Worm (Caenorhabditis elegans) whole organism, L2 larva: ENCODE results near the gene C04H5.7.

Experiments
- C34F6.9 ChIP-seq: fragments of 150-350 bp; optimal IDR thresholded peaks from 2 replicates; lab custom pipeline; 2014; ENCODE audit warnings: missing biosample characterization, missing genetic modification characterization
- ZK546.5 ChIP-seq: sonication (generic microtip); optimal IDR thresholded peaks from 2 replicates; lab custom pipeline; 2017; ENCODE audit warnings: missing biosample characterization, missing genetic modification characterization
- alr-1 ChIP-seq: fragments of 150-350 bp; optimal IDR thresholded peaks from 2 replicates; lab custom pipeline; 2014; ENCODE audit warnings: missing biosample characterization, missing genetic modification characterization
- aly-2 ChIP-seq: fragments of 150-350 bp; optimal IDR thresholded peaks from 2 replicates; lab custom pipeline; 2014; ENCODE audit warnings: missing biosample characterization, missing genetic modification characterization
- ama-1 ChIP-seq: fragments of 150-350 bp; optimal IDR thresholded peaks from 2 replicates; lab custom pipeline; 2018; ENCODE audit warnings: inconsistent platforms
- blmp-1 ChIP-seq: sonication (generic microtip); optimal IDR thresholded peaks from 2 replicates; lab custom pipeline; 2017; ENCODE audit warnings: missing genetic modification characterization, mild to moderate bottlenecking, missing compliant biosample characterization, antibody characterized with exemption, moderate library complexity; ENCODE audit not compliant: insufficient read depth
- ceh-16 ChIP-seq: fragments of 150-350 bp; optimal IDR thresholded peaks from 2 replicates; lab custom pipeline; 2014; ENCODE audit warnings: missing biosample characterization, missing genetic modification characterization
- crh-2 ChIP-seq: sonication (generic microtip); optimal IDR thresholded peaks from 2 replicates; lab custom pipeline; 2017; ENCODE audit warnings: missing biosample characterization, missing genetic modification characterization
- egl-27 ChIP-seq: sonication (generic microtip); optimal IDR thresholded peaks from 3 replicates; lab custom pipeline; 2017; ENCODE audit warnings: missing biosample characterization, missing genetic modification reagents, missing genetic modification characterization
- elt-1 ChIP-seq: fragments of 150-350 bp; optimal IDR thresholded peaks from 2 replicates; lab custom pipeline; 2014; ENCODE audit warnings: missing biosample characterization, missing genetic modification characterization
- elt-3 ChIP-seq: sonication (generic microtip); optimal IDR thresholded peaks from 2 replicates; lab custom pipeline; 2017; ENCODE audit warnings: missing biosample characterization, missing genetic modification characterization
- fos-1 ChIP-seq: fragments of 150-350 bp; optimal IDR thresholded peaks from 2 replicates; lab custom pipeline; 2014; ENCODE audit warnings: missing biosample characterization, missing genetic modification characterization
- gmeb-1 ChIP-seq: fragments of 150-350 bp; optimal IDR thresholded peaks from 2 replicates; lab custom pipeline; 2014; ENCODE audit warnings: missing biosample characterization, missing genetic modification characterization
- lin-39 ChIP-seq: fragments of 150-350 bp; optimal IDR thresholded peaks from 2 replicates; lab custom pipeline; 2014; ENCODE audit warnings: missing biosample characterization, missing genetic modification reagents, missing genetic modification characterization
- lsy-2 ChIP-seq, 2 experiments: fragments of 150-350 bp in 1 of 2; sonication (generic microtip) in 1 of 2; optimal IDR thresholded peaks; 2 replicates each; lab custom pipeline; 2014 to 2017; ENCODE audit warnings: missing biosample characterization in 2 of 2, missing genetic modification characterization in 2 of 2
- mbf-1 ChIP-seq: sonication (generic microtip); optimal IDR thresholded peaks from 2 replicates; lab custom pipeline; 2017; ENCODE audit warnings: missing biosample characterization, missing genetic modification characterization
- mdl-1 ChIP-seq, 2 experiments: fragments of 150-350 bp in 1 of 2; sonication (generic microtip) in 1 of 2; optimal IDR thresholded peaks; 2 replicates each; lab custom pipeline; 2017; ENCODE audit warnings: missing biosample characterization in 2 of 2, missing genetic modification characterization in 2 of 2
- nhr-10 ChIP-seq: sonication (generic microtip); optimal IDR thresholded peaks from 2 replicates; lab custom pipeline; 2017; ENCODE audit warnings: missing biosample characterization, missing genetic modification characterization
- nhr-11 ChIP-seq: fragments of 150-350 bp; optimal IDR thresholded peaks from 2 replicates; lab custom pipeline; 2014; ENCODE audit warnings: missing biosample characterization, missing genetic modification characterization
- nhr-12 ChIP-seq: fragments of 150-350 bp; optimal IDR thresholded peaks from 2 replicates; lab custom pipeline; 2014; ENCODE audit warnings: missing biosample characterization, missing genetic modification characterization
- nhr-129 ChIP-seq: fragments of 150-350 bp; optimal IDR thresholded peaks from 2 replicates; lab custom pipeline; 2014; ENCODE audit warnings: missing biosample characterization, missing genetic modification characterization
- nhr-21 ChIP-seq: fragments of 150-350 bp; optimal IDR thresholded peaks from 2 replicates; lab custom pipeline; 2014; ENCODE audit warnings: missing biosample characterization, missing genetic modification characterization
- nhr-23 ChIP-seq: fragments of 150-350 bp; optimal IDR thresholded peaks from 2 replicates; lab custom pipeline; 2014; ENCODE audit warnings: missing biosample characterization, missing genetic modification reagents, missing genetic modification characterization
- nhr-237 ChIP-seq: fragments of 150-350 bp; optimal IDR thresholded peaks from 2 replicates; lab custom pipeline; 2014; ENCODE audit warnings: missing biosample characterization, missing genetic modification characterization
- nhr-25 ChIP-seq: fragments of 150-350 bp; sonication (generic microtip); optimal IDR thresholded peaks from 3 replicates; lab custom pipeline; 2014; ENCODE audit warnings: missing biosample characterization, missing genetic modification characterization
- peb-1 ChIP-seq: fragments of 150-350 bp; optimal IDR thresholded peaks from 2 replicates; lab custom pipeline; 2014; ENCODE audit warnings: missing biosample characterization, missing genetic modification characterization
- sem-4 ChIP-seq: fragments of 150-350 bp; optimal IDR thresholded peaks from 2 replicates; lab custom pipeline; 2014; ENCODE audit warnings: missing biosample characterization, missing genetic modification reagents, missing genetic modification characterization
- skn-1 ChIP-seq: sonication (generic microtip); optimal IDR thresholded peaks from 2 replicates; lab custom pipeline; 2017; ENCODE audit warnings: missing biosample characterization, missing genetic modification characterization
- sma-9 ChIP-seq, 2 experiments: fragments of 150-350 bp in 1 of 2; sonication (generic microtip) in 1 of 2; optimal IDR thresholded peaks; 2 replicates each; lab custom pipeline; 2014 to 2016; ENCODE audit warnings: missing genetic modification characterization in 2 of 2, mild to moderate bottlenecking in 1 of 2, missing biosample characterization in 1 of 2, missing compliant biosample characterization in 1 of 2, missing genetic modification reagents in 1 of 2, moderate library complexity in 1 of 2
- snpc-4 ChIP-seq: fragments of 150-350 bp; optimal IDR thresholded peaks from 2 replicates; lab custom pipeline; 2014; ENCODE audit warnings: missing biosample characterization, missing genetic modification characterization
- unc-55 ChIP-seq: fragments of 150-350 bp; sonication (generic microtip); optimal IDR thresholded peaks from 3 replicates; lab custom pipeline; 2014; ENCODE audit warnings: missing biosample characterization, missing genetic modification reagents, missing genetic modification characterization
- ztf-11 ChIP-seq: sonication (generic microtip); optimal IDR thresholded peaks from 2 replicates; lab custom pipeline; 2017; ENCODE audit warnings: missing biosample characterization, missing genetic modification characterization
- ztf-4 ChIP-seq: fragments of 150-350 bp; optimal IDR thresholded peaks from 2 replicates; lab custom pipeline; 2014; ENCODE audit warnings: missing biosample characterization, missing genetic modification characterization

Gene C04H5.7

ce11 chrII:14497848-14498247, 39.9 kb upstream of the C04H5.7 start, which contains the start of gene dhs-8:
Gene dhs-8, plus strand, starts transcription at chrII:14498026.
- TF ChIP-seq nhr-237 (tag; lab: Kevin White, UChicago) (no peak), gmeb-1 (tag; lab: Kevin White, UChicago) (no peak), nhr-129 (peak; percentile 29), sma-9 (GFP tag; optimal IDR thresholded peaks at IDR 0.05; lab: Kevin White, UChicago) (peak; percentile 57), sma-9 (tag; optimal IDR thresholded peaks at IDR 0.05; lab: Kevin White, UChicago) (no peak)

DNA sequence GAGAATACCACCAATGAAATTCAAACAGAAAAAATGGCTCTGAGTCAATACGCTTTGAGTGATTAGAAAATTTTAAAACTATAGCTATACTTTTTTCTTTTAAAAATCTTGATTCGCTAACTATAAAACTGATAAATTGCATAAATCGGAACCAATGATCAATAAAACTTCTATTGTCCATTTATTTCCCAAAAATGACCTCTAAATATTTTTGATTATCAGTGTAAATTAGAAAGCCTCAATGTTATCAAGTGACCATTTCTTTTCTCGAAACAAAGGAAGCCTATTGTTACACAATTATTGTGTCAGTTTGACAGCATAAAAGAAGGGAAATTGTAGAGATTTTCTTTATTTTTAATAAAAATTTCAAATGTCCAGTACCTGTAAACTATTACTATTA, 37.6 kb upstream of the C04H5.7 start, which contains the start of gene K10H10.4:
Gene K10H10.4 (plus strand): TSS at position 301 of the 400 bp plus-strand sequence.
- TF ChIP-seq ztf-4 (tag; lab: Kevin White, UChicago) (no peak), mbf-1 (tag; lab: Kevin White, UChicago) (no peak), ztf-11 (tag; lab: Kevin White, UChicago) (no peak), nhr-12 (tag; lab: Kevin White, UChicago) (no peak), alr-1 (tag; lab: Kevin White, UChicago) (no peak), mdl-1 (tag; optimal IDR thresholded peaks at IDR 0.05; lab: Kevin White, UChicago) (no peak), ZK546.5 (tag; lab: Kevin White, UChicago) (no peak), sma-9 (GFP tag; optimal IDR thresholded peaks at IDR 0.05; lab: Kevin White, UChicago) (no peak), sma-9 (tag; optimal IDR thresholded peaks at IDR 0.05; lab: Kevin White, UChicago) (no peak), nhr-21 (tag; lab: Kevin White, UChicago) (no peak), gmeb-1 (tag; lab: Kevin White, UChicago) (no peak), skn-1 (tag; lab: Kevin White, UChicago) (no peak)

DNA sequence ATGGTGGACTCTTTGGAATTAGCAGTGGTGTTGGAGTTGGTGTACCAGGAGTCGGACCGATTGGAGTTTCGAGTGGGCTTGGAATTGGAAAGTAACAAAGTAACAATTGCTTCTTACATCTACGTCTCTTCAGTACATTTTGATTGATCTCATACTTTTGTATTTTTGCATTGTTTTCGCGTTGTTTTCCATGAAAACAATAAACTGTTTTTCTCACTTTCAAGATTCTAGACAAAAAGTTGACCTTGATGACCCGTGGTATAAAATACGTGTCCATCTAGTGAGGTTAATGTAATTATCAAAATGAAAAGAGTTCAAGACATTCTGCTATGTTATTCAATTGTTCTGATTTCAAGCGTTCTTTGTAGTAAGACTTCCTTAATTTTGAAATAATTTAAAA, 36.3 kb upstream of the C04H5.7 start, which contains the start of gene K10H10.5:
Gene K10H10.5 (plus strand): TSS at position 301 of the 400 bp plus-strand sequence.
- TF ChIP-seq nhr-25 (tag; lab: Kevin White, UChicago) (no peak), mdl-1 (tag; optimal IDR thresholded peaks at IDR 0.05; lab: Kevin White, UChicago) (no peak), egl-27 (tag; lab: Kevin White, UChicago) (no peak), nhr-21 (tag; lab: Kevin White, UChicago) (no peak), nhr-237 (tag; lab: Kevin White, UChicago) (no peak)

DNA sequence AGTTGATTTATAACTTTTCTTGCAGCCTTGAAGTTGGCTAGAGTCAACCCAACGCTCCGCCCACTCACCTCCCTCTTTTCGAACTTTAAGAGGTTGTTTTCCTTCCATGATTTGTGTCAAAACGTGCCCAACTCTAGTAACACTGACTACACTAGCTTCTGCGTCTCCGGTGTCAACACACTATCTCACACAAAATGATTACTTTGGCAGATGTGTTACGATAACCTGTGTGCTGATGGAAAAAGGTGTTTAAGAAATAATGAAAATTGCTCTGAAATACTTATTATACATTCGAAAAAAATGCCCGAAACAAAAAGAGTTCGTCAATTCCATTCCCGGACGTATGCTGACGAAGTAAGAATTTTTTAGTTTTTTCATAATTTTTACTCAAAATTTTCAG, 34.7 kb upstream of the C04H5.7 start, which contains the start of gene K10H10.6:
Gene K10H10.6 (plus strand): TSS at position 301 of the 400 bp plus-strand sequence.
- TF ChIP-seq aly-2 (tag; lab: Kevin White, UChicago): no peak
- TF ChIP-seq blmp-1 (tag; lab: Kevin White, UChicago): no peak
- TF ChIP-seq elt-3 (tag; lab: Kevin White, UChicago): no peak
- no peak for TF ChIP-seq elt-1 (tag; lab: Kevin White, UChicago)
- TF ChIP-seq egl-27 (tag; lab: Kevin White, UChicago): no peak

ce11 chrII:14506245-14506644, 31.5 kb upstream of the C04H5.7 start, which contains the start of gene K10H10.12:
Gene K10H10.12, minus strand, starts transcription at chrII:14506345.
- TF ChIP-seq snpc-4 (tag; lab: Kevin White, UChicago) (no peak), egl-27 (tag; lab: Kevin White, UChicago) (no peak), aly-2 (tag; lab: Kevin White, UChicago) (no peak), fos-1 (tag; lab: Kevin White, UChicago) (no peak), nhr-10 (tag; lab: Kevin White, UChicago) (no peak), nhr-23 (no peak), lin-39 (tag; lab: Kevin White, UChicago) (no peak), lsy-2 (tag; optimal IDR thresholded peaks at IDR 0.05; lab: Kevin White, UChicago) (no peak), crh-2 (tag; lab: Kevin White, UChicago) (no peak), nhr-12 (tag; lab: Kevin White, UChicago) (no peak), ceh-16 (tag; lab: Kevin White, UChicago) (no peak), skn-1 (tag; lab: Kevin White, UChicago) (no peak), blmp-1 (tag; lab: Kevin White, UChicago) (no peak), C34F6.9 (tag; lab: Kevin White, UChicago) (no peak), peb-1 (tag; lab: Kevin White, UChicago) (no peak), alr-1 (tag; lab: Kevin White, UChicago) (no peak), nhr-11 (tag; lab: Kevin White, UChicago) (no peak), sem-4 (tag; lab: Kevin White, UChicago) (no peak), unc-55 (GFP tag; lab: Kevin White, UChicago) (no peak), ama-1 (lab: Kevin White, UChicago) (no peak)
